Worm (Caenorhabditis elegans) whole organism, young adult: Measurements from ENCODE around the gene enpp-1.

Experiments used
- D2030.7 ChIP-seq: fragments of 200-800 bp; sonication (Bioruptor generic); IDR thresholded peaks from 2 replicates; pipeline ENCODE4 v1.3.6; 2022; ENCODE audit warnings: missing genetic modification reagents, missing genetic modification characterization, missing compliant biosample characterization
- F33H1.4 ChIP-seq: fragments of 200-800 bp; sonication (Bioruptor generic); IDR thresholded peaks from 2 replicates; pipeline ENCODE4 v1.3.6; 2022; ENCODE audit warnings: missing genetic modification reagents, missing genetic modification characterization, missing compliant biosample characterization
- Y53F4B.3 ChIP-seq: fragments of 200-800 bp; sonication (Bioruptor generic); IDR thresholded peaks from 2 replicates; pipeline ENCODE4 v1.3.6; 2022; ENCODE audit warnings: missing genetic modification reagents, missing genetic modification characterization, missing compliant biosample characterization
- Y67H2A.10 ChIP-seq: fragments of 200-800 bp; sonication (Bioruptor generic); conservative IDR thresholded peaks from 2 replicates; pipeline ENCODE4 v1.3.6; 2022; ENCODE audit warnings: missing genetic modification reagents, missing genetic modification characterization, missing compliant biosample characterization
- Y79H2A.3 ChIP-seq: fragments of 200-800 bp; sonication (Bioruptor generic); conservative IDR thresholded peaks from 2 replicates; pipeline ENCODE4 v1.3.6; 2022; ENCODE audit warnings: missing genetic modification reagents, missing genetic modification characterization, missing compliant biosample characterization
- ama-1 ChIP-seq, 3 experiments: fragments of 150-350 bp in 1 of 3; sonication (generic microtip) in 2 of 3; optimal IDR thresholded peaks; 2 replicates each; lab custom pipeline; 2014 to 2018; ENCODE audit warnings: missing biosample characterization in 2 of 3, missing genetic modification characterization in 2 of 3, missing genetic modification reagents in 2 of 3
- aptf-3 ChIP-seq: fragments of 200-800 bp; sonication (Bioruptor generic); IDR thresholded peaks from 2 replicates; pipeline ENCODE4 v1.3.6; 2022; ENCODE audit warnings: missing genetic modification characterization, missing compliant biosample characterization
- attf-3 ChIP-seq: fragments of 200-800 bp; sonication (Bioruptor generic); conservative IDR thresholded peaks from 2 replicates; pipeline ENCODE4 v1.3.6; 2022; ENCODE audit warnings: missing genetic modification reagents, missing genetic modification characterization, missing compliant biosample characterization
- attf-6 ChIP-seq: fragments of 200-800 bp; sonication (Bioruptor generic); IDR thresholded peaks from 2 replicates; pipeline ENCODE4 v1.3.6; 2022; ENCODE audit warnings: missing genetic modification reagents, missing genetic modification characterization, missing compliant biosample characterization
- cebp-1 ChIP-seq, 2 experiments: fragments of 200-800 bp in 1 of 2; sonication (Bioruptor generic) in 1 of 2; sonication (generic microtip) in 1 of 2; IDR thresholded peaks in 1 of 2; optimal IDR thresholded peaks in 1 of 2; 2 replicates each; pipeline versions ENCODE4 v1.3.6 to Lab custom; 2017 to 2022; ENCODE audit warnings: missing compliant biosample characterization in 2 of 2, missing genetic modification characterization in 2 of 2, mild to moderate bottlenecking in 1 of 2, missing genetic modification reagents in 1 of 2, moderate library complexity in 1 of 2
- ceh-79 ChIP-seq: sonication (generic microtip); optimal IDR thresholded peaks from 2 replicates; lab custom pipeline; 2017; ENCODE audit warnings: mild to moderate bottlenecking, missing genetic modification characterization, missing compliant biosample characterization
- die-1 ChIP-seq: sonication (generic microtip); optimal IDR thresholded peaks from 2 replicates; lab custom pipeline; 2016; ENCODE audit warnings: missing genotype, mild to moderate bottlenecking, missing genetic modification characterization, missing compliant biosample characterization
- dpff-1 ChIP-seq: sonication (generic microtip); optimal IDR thresholded peaks from 2 replicates; lab custom pipeline; 2017; ENCODE audit warnings: mild to moderate bottlenecking, missing genetic modification characterization, missing compliant biosample characterization
- dpl-1 ChIP-seq: fragments of 150-350 bp; optimal IDR thresholded peaks from 2 replicates; lab custom pipeline; 2014; ENCODE audit warnings: missing biosample characterization, missing genetic modification reagents, missing genetic modification characterization
- efl-1 ChIP-seq: fragments of 150-350 bp; optimal IDR thresholded peaks from 2 replicates; lab custom pipeline; 2014; ENCODE audit warnings: missing biosample characterization, missing genetic modification reagents, missing genetic modification characterization
- egl-18 ChIP-seq: fragments of 200-800 bp; sonication (Bioruptor generic); IDR thresholded peaks from 2 replicates; pipeline ENCODE4 v1.3.6; 2022; ENCODE audit warnings: missing genetic modification reagents, missing genetic modification characterization, missing compliant biosample characterization
- egrh-3 ChIP-seq: fragments of 200-800 bp; sonication (Bioruptor generic); IDR thresholded peaks from 2 replicates; pipeline ENCODE4 v1.3.6; 2022; ENCODE audit warnings: missing genetic modification reagents, missing genetic modification characterization, missing compliant biosample characterization
- him-1 ChIP-seq: sonication (generic microtip); optimal IDR thresholded peaks from 2 replicates; lab custom pipeline; 2016; ENCODE audit warnings: missing genotype, missing genetic modification reagents, missing genetic modification characterization, missing compliant biosample characterization
- hlh-12 ChIP-seq: sonication (generic microtip); optimal IDR thresholded peaks from 2 replicates; lab custom pipeline; 2016; ENCODE audit warnings: missing genetic modification characterization, missing compliant biosample characterization
- hsf-1 ChIP-seq: fragments of 200-800 bp; sonication (Bioruptor generic); IDR thresholded peaks from 2 replicates; pipeline ENCODE4 v1.3.6; 2022; ENCODE audit warnings: missing genetic modification reagents, missing genetic modification characterization, missing compliant biosample characterization
- lin-35 ChIP-seq, 3 experiments: fragments of 150-350 bp in 2 of 3; sonication (generic microtip) in 1 of 3; optimal IDR thresholded peaks; 2 replicates each; lab custom pipeline; 2014 to 2018; ENCODE audit warnings: missing biosample characterization in 3 of 3, missing genetic modification characterization in 3 of 3, missing genetic modification reagents in 3 of 3
- lin-54 ChIP-seq: fragments of 200-800 bp; sonication (Bioruptor generic); optimal IDR thresholded peaks from 2 replicates; lab custom pipeline; 2018; ENCODE audit warnings: mild to moderate bottlenecking, missing genetic modification characterization, missing compliant biosample characterization
- madf-3 ChIP-seq: fragments of 200-800 bp; sonication (Bioruptor generic); IDR thresholded peaks from 2 replicates; pipeline ENCODE4 v1.3.6; 2022; ENCODE audit warnings: missing genetic modification reagents, missing genetic modification characterization, missing compliant biosample characterization
- rcor-1 ChIP-seq: fragments of 200-800 bp; sonication (Bioruptor generic); IDR thresholded peaks from 2 replicates; pipeline ENCODE4 v1.3.6; 2022; ENCODE audit warnings: missing genetic modification reagents, missing genetic modification characterization, missing compliant biosample characterization
- rec-8 ChIP-seq, 2 experiments: sonication (generic microtip); optimal IDR thresholded peaks; 2 replicates each; lab custom pipeline; 2016; ENCODE audit warnings: mild to moderate bottlenecking in 2 of 2, missing genetic modification characterization in 2 of 2, missing genetic modification reagents in 2 of 2, missing genotype in 2 of 2, missing biosample characterization in 1 of 2, missing compliant biosample characterization in 1 of 2, moderate library complexity in 1 of 2
- sea-2 ChIP-seq: fragments of 200-800 bp; sonication (Bioruptor generic); IDR thresholded peaks from 2 replicates; pipeline ENCODE4 v1.3.6; 2022; ENCODE audit warnings: missing genetic modification characterization, missing compliant biosample characterization
- tbx-9 ChIP-seq: sonication (generic microtip); optimal IDR thresholded peaks from 2 replicates; lab custom pipeline; 2016; ENCODE audit warnings: borderline replicate concordance, missing genetic modification characterization, inconsistent platforms, missing compliant biosample characterization
- ztf-26 ChIP-seq: sonication (generic microtip); optimal IDR thresholded peaks from 2 replicates; lab custom pipeline; 2017; ENCODE audit warnings: missing genetic modification characterization, missing compliant biosample characterization

Gene enpp-1

DNA sequence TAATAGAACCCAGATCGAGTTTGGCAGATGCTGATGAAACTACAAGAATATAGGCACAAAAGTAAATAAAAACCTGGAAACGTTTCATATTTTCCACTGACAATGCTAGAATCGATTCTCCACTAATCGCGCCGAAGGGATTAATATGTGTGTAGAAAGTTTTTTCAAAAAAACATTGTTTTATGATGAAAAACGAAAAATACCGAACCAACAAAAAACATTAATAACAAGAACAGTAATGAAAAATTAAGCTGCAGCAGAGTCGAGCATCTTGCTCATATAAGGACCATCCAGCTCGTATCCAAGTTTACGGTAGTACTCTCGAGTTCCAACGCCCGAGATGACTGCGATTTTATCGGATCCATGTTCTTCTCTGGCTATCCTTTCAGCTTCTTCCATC is 48.1 kb downstream of the enpp-1 start, which contains the start of gene clec-224 (continued):
- TF ChIP-seq attf-6, result no peak
- TF ChIP-seq hlh-12 (tag; lab: Kevin White, UChicago), result no peak
- no peak for TF ChIP-seq F33H1.4 (GFP tag; lab: Robert Waterston, UW)
- no peak for TF ChIP-seq Y53F4B.3 (GFP tag; lab: Robert Waterston, UW)

- TF ChIP-seq ama-1 (optimal IDR thresholded peaks at IDR 0.05; lab: Kevin White, UChicago) (no peak), ama-1 (GFP tag; optimal IDR thresholded peaks at IDR 0.05; lab: Kevin White, UChicago) (peak in 1 of 2 experiments; percentile 27), D2030.7 (no peak)
- TF ChIP-seq, all 124 proteins: peak for 1
These were observed 50.1 kb downstream of the enpp-1 start, which contains the start of gene elpc-3 for ce11 chrV:12181310-12181709. Gene elpc-3, minus strand, starts transcription at chrV:12181410.

- TF ChIP-seq aptf-3 (GFP tag; lab: Robert Waterston, UW) (no peak), rec-8 (tag; optimal IDR thresholded peaks at IDR 0.05; lab: Kevin White, UChicago) (no peak), hsf-1 (GFP tag; lab: Robert Waterston, UW) (no peak), ztf-26 (tag; lab: Kevin White, UChicago) (no peak), egrh-3 (GFP tag; lab: Robert Waterston, UW) (no peak), Y67H2A.10 (no peak), rcor-1 (GFP tag; lab: Robert Waterston, UW) (no peak), cebp-1 (GFP tag; IDR thresholded peaks at IDR 0.05; lab: Robert Waterston, UW) (no peak), cebp-1 (tag; optimal IDR thresholded peaks at IDR 0.05; lab: Kevin White, UChicago) (no peak), Y79H2A.3 (GFP tag; lab: Robert Waterston, UW) (no peak), lin-54 (GFP tag; lab: Kevin White, UChicago) (no peak), ceh-79 (no peak), madf-3 (no peak), die-1 (tag; lab: Kevin White, UChicago) (no peak), dpff-1 (tag; lab: Kevin White, UChicago) (no peak), tbx-9 (tag; lab: Kevin White, UChicago) (no peak)
These were observed 52.6 kb downstream of the enpp-1 start, which contains the start of gene usip-1 for ce11 chrV:12183854-12184253. Gene usip-1, minus strand, starts transcription at chrV:12184194.

ce11 chrV:12184308-12184999 is 53.2 kb downstream of the enpp-1 start, which contains the start of gene srd-4:
Gene srd-4, plus strand, starts transcription at chrV:12184949.
- peak; percentile 90 for TF ChIP-seq attf-3 (GFP tag; lab: Robert Waterston, UW)
- TF ChIP-seq lin-54 (GFP tag; lab: Kevin White, UChicago), result peak; percentile 81
- TF ChIP-seq him-1 (tag; lab: Kevin White, UChicago), result no peak
- TF ChIP-seq sea-2 (GFP tag; lab: Robert Waterston, UW), result no peak
- TF ChIP-seq dpl-1 (GFP tag; lab: Kevin White, UChicago), result peak; percentile 34
- peak in 1 of 3 experiments; percentile 55 for TF ChIP-seq lin-35 (GFP tag; optimal IDR thresholded peaks at IDR 0.05; lab: Kevin White, UChicago)
- TF ChIP-seq egl-18, result no peak
- TF ChIP-seq efl-1 (GFP tag; lab: Kevin White, UChicago), result peak; percentile 47
- TF ChIP-seq, all 124 proteins: peak for 5
